Fruit fly (Drosophila melanogaster) whole organism, pupa: ENCODE data around the gene Zip89B.

Experiments
- CG10348 ChIP-seq: fragments of 200-800 bp; sonication (Bioruptor generic); IDR thresholded peaks from 2 replicates; pipeline ENCODE4 v1.3.6; 2022; ENCODE audit warnings: missing biosample characterization, missing genetic modification characterization
- CG12605 ChIP-seq: fragments of 200-800 bp; sonication (Bioruptor generic); IDR thresholded peaks from 2 replicates; pipeline ENCODE4 v1.3.6; 2022; ENCODE audit warnings: missing biosample characterization, missing genetic modification characterization
- CG13204 ChIP-seq: fragments of 200-800 bp; sonication (Bioruptor generic); optimal IDR thresholded peaks from 2 replicates; lab custom pipeline; 2018; ENCODE audit warnings: missing biosample characterization, mild to moderate bottlenecking, missing genetic modification characterization, moderate library complexity
- CG14655 ChIP-seq: fragments of 200-800 bp; sonication (Bioruptor generic); optimal IDR thresholded peaks from 3 replicates; lab custom pipeline; 2017; ENCODE audit warnings: mild to moderate bottlenecking, missing biosample characterization, missing genetic modification reagents, missing genetic modification characterization
- CG15710 ChIP-seq: fragments of 200-800 bp; sonication (Bioruptor generic); optimal IDR thresholded peaks from 2 replicates; lab custom pipeline; 2018; ENCODE audit warnings: missing biosample characterization, mild to moderate bottlenecking, missing genetic modification characterization, moderate library complexity
- CG17806 ChIP-seq: fragments of 200-800 bp; sonication (Bioruptor generic); optimal IDR thresholded peaks from 2 replicates; lab custom pipeline; 2018; ENCODE audit warnings: missing biosample characterization, mild to moderate bottlenecking, missing genetic modification characterization, moderate library complexity
- CG32121 ChIP-seq: fragments of 200-800 bp; sonication (Bioruptor generic); IDR thresholded peaks from 2 replicates; pipeline ENCODE4 v1.3.6; 2022; ENCODE audit warnings: missing biosample characterization, missing genetic modification characterization
- CG34367 ChIP-seq: fragments of 200-800 bp; sonication (Bioruptor generic); optimal IDR thresholded peaks from 2 replicates; lab custom pipeline; 2018; ENCODE audit warnings: missing biosample characterization, mild to moderate bottlenecking, missing genetic modification characterization
- CG4496 ChIP-seq: fragments of 200-800 bp; sonication (Bioruptor generic); IDR thresholded peaks from 3 replicates; pipeline ENCODE4 v1.3.6; 2022; ENCODE audit warnings: missing biosample characterization, missing genetic modification characterization
- CG8159 ChIP-seq: fragments of 200-800 bp; sonication (Bioruptor generic); optimal IDR thresholded peaks from 3 replicates; lab custom pipeline; 2018; ENCODE audit warnings: missing biosample characterization, mild to moderate bottlenecking, missing genetic modification characterization, moderate library complexity
- CG8301 ChIP-seq: fragments of 200-800 bp; sonication (Bioruptor generic); optimal IDR thresholded peaks from 2 replicates; lab custom pipeline; 2018; ENCODE audit warnings: missing biosample characterization, mild to moderate bottlenecking, missing genetic modification characterization
- CG9948 ChIP-seq: fragments of 200-800 bp; sonication (Bioruptor generic); optimal IDR thresholded peaks from 2 replicates; lab custom pipeline; 2018; ENCODE audit warnings: missing biosample characterization, mild to moderate bottlenecking, missing genetic modification characterization, moderate library complexity
- D1 ChIP-seq: fragments of 200-800 bp; sonication (Bioruptor generic); optimal IDR thresholded peaks from 2 replicates; lab custom pipeline; 2018; ENCODE audit warnings: missing biosample characterization, mild to moderate bottlenecking, missing genetic modification characterization, moderate library complexity
- EcR ChIP-seq: fragments of 200-800 bp; sonication (Bioruptor generic); optimal IDR thresholded peaks from 3 replicates; lab custom pipeline; 2019; ENCODE audit warnings: missing biosample characterization, missing genetic modification characterization, mild to moderate bottlenecking, moderate library complexity, missing genetic modification reagents
- Ets98B ChIP-seq: fragments of 200-800 bp; sonication (Bioruptor generic); IDR thresholded peaks from 2 replicates; pipeline ENCODE4 v1.3.6; 2022; ENCODE audit warnings: missing biosample characterization, missing genetic modification characterization
- Pif1A ChIP-seq: fragments of 200-800 bp; sonication (Bioruptor generic); optimal IDR thresholded peaks from 3 replicates; lab custom pipeline; 2016; ENCODE audit warnings: missing biosample characterization, missing genetic modification characterization
- Pif1B ChIP-seq: fragments of 200-800 bp; sonication (Bioruptor generic); optimal IDR thresholded peaks from 3 replicates; lab custom pipeline; 2016; ENCODE audit warnings: missing biosample characterization, missing genetic modification characterization
- Snoo ChIP-seq: fragments of 200-800 bp; sonication (Bioruptor generic); optimal IDR thresholded peaks from 3 replicates; lab custom pipeline; 2017; ENCODE audit warnings: missing biosample characterization, mild to moderate bottlenecking, missing genetic modification characterization, inconsistent platforms
- fd96Ca ChIP-seq: fragments of 200-800 bp; sonication (Bioruptor generic); IDR thresholded peaks from 3 replicates; pipeline ENCODE4 v1.3.6; 2022; ENCODE audit warnings: missing biosample characterization, missing genetic modification characterization
- gl ChIP-seq: fragments of 200-800 bp; sonication (Bioruptor generic); optimal IDR thresholded peaks from 2 replicates; lab custom pipeline; 2018; ENCODE audit warnings: missing biosample characterization, mild to moderate bottlenecking, missing genetic modification characterization
- rn ChIP-seq: fragments of 200-800 bp; sonication (Bioruptor generic); IDR thresholded peaks from 2 replicates; pipeline ENCODE4 v1.3.6; 2022; ENCODE audit warnings: missing biosample characterization, missing genetic modification characterization

Gene Zip89B

dm6 chr3R:16275890-16276619 lies 29.5 kb upstream of the Zip89B start:
- TF ChIP-seq CG32121 (GFP tag; lab: Robert Waterston, UW) (peak; percentile 73), rn (GFP tag; lab: Robert Waterston, UW) (no peak), EcR (GFP tag; lab: Kevin White, UChicago) (no peak), CG8159 (tag; lab: Kevin White, UChicago) (no peak), fd96Ca (GFP tag; lab: Robert Waterston, UW) (0 out of 3 replicates have a peak, but pooled peaks have one; percentile 31), Ets98B (GFP tag; lab: Robert Waterston, UW) (peak; percentile 45), CG13204 (GFP tag; lab: Kevin White, UChicago) (no peak), Pif1A (GFP tag; lab: Kevin White, UChicago) (no peak)
- TF ChIP-seq, all 21 proteins: peak for 3

DNA sequence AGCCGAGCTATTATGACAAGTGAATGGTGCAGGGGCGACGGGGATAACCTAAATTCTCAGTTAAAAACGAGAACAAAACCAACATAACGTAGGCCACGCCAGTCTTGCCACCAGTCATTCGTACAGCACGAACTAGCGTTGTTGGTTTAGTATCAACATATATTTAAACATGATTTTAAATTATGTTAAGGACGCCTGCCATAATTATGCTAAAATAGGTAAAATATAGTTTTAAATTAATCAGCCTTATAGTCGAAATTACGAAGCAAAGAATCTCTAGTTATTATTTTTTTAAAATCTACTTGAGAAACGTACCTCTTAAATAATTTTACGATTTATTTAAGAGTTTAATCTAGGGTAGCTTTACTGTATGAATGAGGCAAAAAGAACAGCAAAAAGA lies 28.6 kb upstream of the Zip89B start:
- TF ChIP-seq CG8159 (tag; lab: Kevin White, UChicago), result peak; percentile 29
- no peak for TF ChIP-seq Pif1A (GFP tag; lab: Kevin White, UChicago)
- TF ChIP-seq CG32121 (GFP tag; lab: Robert Waterston, UW), result peak; percentile 33; the same call in 1 of the 2 replicates
- TF ChIP-seq rn (GFP tag; lab: Robert Waterston, UW), result no peak
- TF ChIP-seq CG17806, result peak; percentile 4
- peak; percentile 10 for TF ChIP-seq CG15710 (tag; lab: Kevin White, UChicago)
- TF ChIP-seq, all 21 proteins: peak for 4

DNA sequence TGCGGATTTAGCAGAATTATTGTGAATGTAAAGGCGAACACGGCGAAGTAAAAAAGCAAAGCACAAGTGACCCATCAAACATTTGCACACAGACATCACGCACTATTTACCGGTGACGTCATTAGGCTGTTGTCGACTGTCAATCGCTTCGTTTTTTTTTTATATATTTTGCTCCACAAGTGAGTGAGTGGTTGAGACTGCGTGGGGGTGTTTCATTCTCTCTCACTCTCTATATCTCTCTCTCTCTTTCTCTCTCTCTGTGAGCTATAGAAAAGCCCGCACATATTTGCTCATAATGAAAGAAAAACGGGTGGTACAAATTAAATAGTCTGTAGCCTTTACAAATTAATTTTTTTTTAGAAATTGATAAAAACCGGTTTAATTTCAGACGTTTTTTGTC lies 28.0 kb upstream of the Zip89B start:
- no peak for TF ChIP-seq CG8159 (tag; lab: Kevin White, UChicago)
- TF ChIP-seq CG12605 (GFP tag; lab: Robert Waterston, UW), result peak; percentile 32; the same call in 1 of the 2 replicates
- no peak for TF ChIP-seq CG4496 (GFP tag; lab: Robert Waterston, UW)
- no peak for TF ChIP-seq gl (tag; lab: Kevin White, UChicago)

DNA sequence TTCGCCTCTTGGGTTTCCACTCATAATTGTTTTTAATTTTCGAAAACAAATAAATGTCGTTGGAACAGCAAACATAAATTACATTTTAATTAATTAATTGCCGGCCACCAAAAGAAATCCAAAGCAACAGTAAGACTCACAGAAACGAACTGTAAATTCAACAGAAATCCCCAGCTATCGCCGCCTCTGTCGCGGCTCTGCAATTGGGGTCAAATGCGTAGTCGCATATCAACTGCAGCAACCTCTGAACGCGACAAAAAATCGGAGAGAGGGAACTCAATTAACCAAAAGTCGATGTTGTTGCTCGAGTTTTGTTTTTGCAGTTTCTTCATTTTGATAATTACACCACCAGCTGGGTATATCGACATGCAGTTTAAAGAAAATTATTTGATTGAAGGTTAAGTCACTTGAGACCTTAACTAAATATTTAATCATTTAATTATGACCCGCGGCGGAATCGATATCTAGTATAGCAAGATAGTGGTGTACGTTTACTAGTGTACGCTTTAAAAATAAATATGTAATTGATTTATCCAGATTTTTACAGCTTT lies 26.1 kb upstream of the Zip89B start:
- peak; percentile 60 for TF ChIP-seq D1 (tag; lab: Kevin White, UChicago)
- TF ChIP-seq CG17806, result no peak

- TF ChIP-seq CG12605 (GFP tag; lab: Robert Waterston, UW) (peak; percentile 99), EcR (GFP tag; lab: Kevin White, UChicago) (peak; percentile 95), CG17806 (peak; percentile 99), CG13204 (GFP tag; lab: Kevin White, UChicago) (peak; percentile 98), Pif1A (GFP tag; lab: Kevin White, UChicago) (peak; percentile 99), CG8301 (tag; lab: Kevin White, UChicago) (peak; percentile 99), Pif1B (GFP tag; lab: Kevin White, UChicago) (peak; percentile 99), gl (tag; lab: Kevin White, UChicago) (peak; percentile 98), CG32121 (GFP tag; lab: Robert Waterston, UW) (peak; percentile 100), CG14655 (GFP tag; lab: Kevin White, UChicago) (peak; percentile 99), rn (GFP tag; lab: Robert Waterston, UW) (peak; percentile 99), CG9948 (peak; percentile 99), CG8159 (tag; lab: Kevin White, UChicago) (peak; percentile 99), D1 (tag; lab: Kevin White, UChicago) (peak; percentile 99), Snoo (tag; lab: Kevin White, UChicago) (peak; percentile 99), CG34367 (tag; lab: Kevin White, UChicago) (peak; percentile 99), Ets98B (GFP tag; lab: Robert Waterston, UW) (peak; percentile 100), fd96Ca (GFP tag; lab: Robert Waterston, UW) (peak; percentile 94), CG15710 (tag; lab: Kevin White, UChicago) (peak; percentile 100), CG4496 (GFP tag; lab: Robert Waterston, UW) (peak; percentile 100), CG10348 (GFP tag; lab: Robert Waterston, UW) (peak; percentile 94)
- TF ChIP-seq, all 21 proteins: peak for 21
Measured at dm6 chr3R:16280003-16280998, 25.3 kb upstream of the Zip89B start.
